Worm (Caenorhabditis elegans) whole organism, midembryonic: ENCODE data around the gene nhr-7.

Source experiments
- cog-1 ChIP-seq: sonication (generic microtip); optimal IDR thresholded peaks from 2 replicates; lab custom pipeline; 2016; ENCODE audit warnings: missing genetic modification characterization, missing compliant biosample characterization
- flt-1 ChIP-seq: fragments of 200-800 bp; sonication (Bioruptor generic); IDR thresholded peaks from 2 replicates; pipeline ENCODE4 v1.3.6; 2022; ENCODE audit warnings: missing genetic modification characterization, missing compliant biosample characterization
- med-1 ChIP-seq: sonication (generic microtip); optimal IDR thresholded peaks from 2 replicates; lab custom pipeline; 2017; ENCODE audit warnings: missing genetic modification characterization, mild to moderate bottlenecking, missing compliant biosample characterization, antibody characterized with exemption, missing genetic modification reagents; ENCODE audit not compliant: insufficient read depth
- ref-1 ChIP-seq: fragments of 200-800 bp; sonication (Bioruptor generic); conservative IDR thresholded peaks from 2 replicates; pipeline ENCODE4 v1.3.6; 2022; ENCODE audit warnings: missing genetic modification reagents, missing genetic modification characterization, missing compliant biosample characterization
- ztf-23 ChIP-seq: fragments of 200-800 bp; sonication (Bioruptor generic); IDR thresholded peaks from 2 replicates; pipeline ENCODE4 v1.3.6; 2022; ENCODE audit warnings: missing genetic modification reagents, missing genetic modification characterization, missing compliant biosample characterization
- ztf-29 ChIP-seq: fragments of 200-800 bp; sonication (Bioruptor generic); IDR thresholded peaks from 2 replicates; pipeline ENCODE4 v1.3.6; 2022; ENCODE audit warnings: missing genetic modification reagents, missing genetic modification characterization, missing compliant biosample characterization

DNA sequence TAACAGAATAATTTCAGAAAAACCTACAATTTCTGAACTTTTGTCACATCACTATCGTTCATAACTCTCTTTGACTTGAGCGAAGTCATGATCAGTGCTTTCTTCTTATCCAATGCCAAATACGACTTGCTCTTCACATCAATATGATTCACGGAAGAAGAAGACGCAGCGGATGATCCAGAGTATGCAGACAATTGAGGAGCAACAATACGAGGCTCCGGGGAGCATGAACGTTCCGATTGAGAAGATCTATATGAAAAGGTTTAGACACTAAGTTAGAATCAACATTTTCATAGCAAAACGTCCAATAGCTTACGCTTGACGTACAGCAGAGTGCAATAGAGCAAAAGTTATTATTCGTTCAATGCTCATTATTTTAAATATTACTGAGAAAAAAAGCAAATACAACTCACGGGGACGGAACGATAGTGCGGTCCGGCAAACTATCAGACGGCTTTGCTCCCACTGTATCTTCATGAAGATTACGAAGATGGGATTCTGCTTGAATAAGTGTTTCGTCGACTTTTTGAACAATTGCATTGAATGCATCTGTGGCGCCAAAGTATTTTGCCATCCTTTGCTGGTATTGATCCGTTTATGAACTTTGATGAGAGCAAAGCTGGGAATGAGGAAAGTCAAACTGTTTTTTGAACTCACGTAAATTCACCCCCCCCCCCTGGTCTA lies 10.5 kb downstream of the nhr-7 start, which contains the start of gene C05C12.5:
- no peak for TF ChIP-seq cog-1 (tag; lab: Kevin White, UChicago)
- TF ChIP-seq flt-1 (GFP tag; lab: Robert Waterston, UW) = no peak
- TF ChIP-seq ztf-23 (GFP tag; lab: Robert Waterston, UW) = no peak
- TF ChIP-seq ref-1 (GFP tag; lab: Robert Waterston, UW) = no peak
- no peak for TF ChIP-seq med-1 (GFP tag; lab: Kevin White, UChicago)
- TF ChIP-seq ztf-29 (GFP tag; lab: Robert Waterston, UW) = no peak
